Worm (Caenorhabditis elegans) whole organism, midembryonic: ENCODE measurements around the gene ugt-4.

Source experiments
- T22C8.4 ChIP-seq: fragments of 200-800 bp; sonication (Bioruptor generic); IDR thresholded peaks from 2 replicates; pipeline ENCODE4 v1.3.6; 2022; ENCODE audit warnings: missing genetic modification characterization, missing compliant biosample characterization
- cog-1 ChIP-seq: sonication (generic microtip); optimal IDR thresholded peaks from 2 replicates; lab custom pipeline; 2016; ENCODE audit warnings: missing genetic modification characterization, missing compliant biosample characterization
- flt-1 ChIP-seq: fragments of 200-800 bp; sonication (Bioruptor generic); IDR thresholded peaks from 2 replicates; pipeline ENCODE4 v1.3.6; 2022; ENCODE audit warnings: missing genetic modification characterization, missing compliant biosample characterization
- klf-2 ChIP-seq: fragments of 200-800 bp; sonication (Bioruptor generic); conservative IDR thresholded peaks from 2 replicates; pipeline ENCODE4 v1.3.6; 2022; ENCODE audit warnings: missing genetic modification reagents, missing genetic modification characterization, missing compliant biosample characterization
- med-1 ChIP-seq: sonication (generic microtip); optimal IDR thresholded peaks from 2 replicates; lab custom pipeline; 2017; ENCODE audit warnings: missing genetic modification characterization, mild to moderate bottlenecking, missing compliant biosample characterization, antibody characterized with exemption, missing genetic modification reagents; ENCODE audit not compliant: insufficient read depth
- ref-1 ChIP-seq: fragments of 200-800 bp; sonication (Bioruptor generic); conservative IDR thresholded peaks from 2 replicates; pipeline ENCODE4 v1.3.6; 2022; ENCODE audit warnings: missing genetic modification reagents, missing genetic modification characterization, missing compliant biosample characterization
- tab-1 ChIP-seq: fragments of 200-800 bp; sonication (Bioruptor generic); IDR thresholded peaks from 2 replicates; pipeline ENCODE4 v1.3.6; 2022; ENCODE audit warnings: missing genetic modification characterization, missing compliant biosample characterization
- ztf-23 ChIP-seq: fragments of 200-800 bp; sonication (Bioruptor generic); IDR thresholded peaks from 2 replicates; pipeline ENCODE4 v1.3.6; 2022; ENCODE audit warnings: missing genetic modification reagents, missing genetic modification characterization, missing compliant biosample characterization
- ztf-29 ChIP-seq: fragments of 200-800 bp; sonication (Bioruptor generic); IDR thresholded peaks from 2 replicates; pipeline ENCODE4 v1.3.6; 2022; ENCODE audit warnings: missing genetic modification reagents, missing genetic modification characterization, missing compliant biosample characterization

The ugt-4 gene

ce11 chrV:12816672-12817071 lies 21.5 kb upstream of the ugt-4 start:
- TF ChIP-seq ztf-29 (GFP tag; lab: Robert Waterston, UW) (no peak), T22C8.4 (GFP tag; lab: Robert Waterston, UW) (no peak), ref-1 (no peak), klf-2 (GFP tag; lab: Robert Waterston, UW) (no peak), flt-1 (GFP tag; lab: Robert Waterston, UW) (no peak), ztf-23 (GFP tag; lab: Robert Waterston, UW) (no peak), tab-1 (no peak), cog-1 (tag; lab: Kevin White, UChicago) (no peak), med-1 (GFP tag; lab: Kevin White, UChicago) (no peak)

- no peak for TF ChIP-seq flt-1 (GFP tag; lab: Robert Waterston, UW)
Observed at ce11 chrV:12815386-12815785, 20.2 kb upstream of the ugt-4 start.

DNA sequence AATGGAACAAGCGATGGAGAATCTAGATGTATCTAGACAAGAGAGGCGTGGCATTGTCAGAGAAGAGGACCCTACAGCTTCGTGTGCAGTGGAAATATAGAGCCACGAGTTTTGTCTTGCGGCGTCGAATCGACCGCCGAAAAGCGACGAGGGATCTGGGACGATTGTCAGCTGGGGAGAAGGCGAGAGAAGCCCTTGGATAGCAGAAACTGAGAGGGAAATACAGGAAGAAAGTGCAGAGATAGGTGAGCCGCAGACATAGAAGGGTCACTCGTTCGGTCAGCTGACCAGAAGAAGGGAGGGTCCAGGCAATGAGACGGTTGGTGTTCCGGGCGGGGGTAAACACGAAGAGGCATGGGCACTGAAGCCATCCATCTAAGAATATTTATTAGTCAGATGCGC lies 19.3 kb upstream of the ugt-4 start:
- TF ChIP-seq cog-1 (tag; lab: Kevin White, UChicago) (peak; percentile 71), med-1 (GFP tag; lab: Kevin White, UChicago) (no peak), flt-1 (GFP tag; lab: Robert Waterston, UW) (0 out of 2 replicates have a peak, but pooled peaks have one; percentile 45), tab-1 (0 out of 2 replicates have a peak, but pooled peaks have one; percentile 39), ztf-23 (GFP tag; lab: Robert Waterston, UW) (0 out of 2 replicates have a peak, but pooled peaks have one; percentile 54), ztf-29 (GFP tag; lab: Robert Waterston, UW) (peak; percentile 64; the same call in 1 of the 2 replicates), ref-1 (no peak), T22C8.4 (GFP tag; lab: Robert Waterston, UW) (no peak), klf-2 (GFP tag; lab: Robert Waterston, UW) (no peak)

DNA sequence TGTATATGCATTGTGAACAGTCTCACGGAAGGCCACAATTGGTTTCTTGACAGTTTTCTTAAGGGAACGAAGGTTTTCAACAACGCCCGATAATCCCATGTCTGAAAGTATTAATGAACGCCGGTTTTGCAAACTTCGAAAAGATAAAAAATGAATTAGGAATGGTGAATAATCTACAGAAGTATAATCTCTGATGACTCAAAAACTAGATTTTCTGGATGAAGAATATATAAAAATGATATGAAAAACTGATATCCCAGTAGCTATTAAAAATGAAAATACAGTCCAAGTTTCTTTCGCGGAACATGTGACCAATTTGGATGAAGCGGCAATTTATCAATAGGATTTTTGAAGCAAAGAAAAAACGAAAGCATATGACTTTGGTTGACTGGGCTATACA lies 18.9 kb upstream of the ugt-4 start, which contains the start of gene ZC443.3:
Gene ZC443.3, minus strand, starts transcription at position 101 of the 400 bp plus-strand sequence.
- TF ChIP-seq ztf-23 (GFP tag; lab: Robert Waterston, UW) (no peak), T22C8.4 (GFP tag; lab: Robert Waterston, UW) (no peak), ztf-29 (GFP tag; lab: Robert Waterston, UW) (no peak), flt-1 (GFP tag; lab: Robert Waterston, UW) (no peak), med-1 (GFP tag; lab: Kevin White, UChicago) (no peak), tab-1 (no peak), ref-1 (no peak), klf-2 (GFP tag; lab: Robert Waterston, UW) (no peak), cog-1 (tag; lab: Kevin White, UChicago) (no peak)

- no peak for TF ChIP-seq T22C8.4 (GFP tag; lab: Robert Waterston, UW)
- TF ChIP-seq klf-2 (GFP tag; lab: Robert Waterston, UW): no peak
- no peak for TF ChIP-seq cog-1 (tag; lab: Kevin White, UChicago)
- TF ChIP-seq tab-1: no peak
- TF ChIP-seq ztf-23 (GFP tag; lab: Robert Waterston, UW): no peak
- TF ChIP-seq flt-1 (GFP tag; lab: Robert Waterston, UW): no peak
- no peak for TF ChIP-seq med-1 (GFP tag; lab: Kevin White, UChicago)
- TF ChIP-seq ztf-29 (GFP tag; lab: Robert Waterston, UW): no peak
- no peak for TF ChIP-seq ref-1
Observed at ce11 chrV:12811810-12812209, 16.7 kb upstream of the ugt-4 start.

- TF ChIP-seq tab-1 (no peak), ztf-29 (GFP tag; lab: Robert Waterston, UW) (no peak), cog-1 (tag; lab: Kevin White, UChicago) (no peak), ztf-23 (GFP tag; lab: Robert Waterston, UW) (no peak), klf-2 (GFP tag; lab: Robert Waterston, UW) (no peak), ref-1 (no peak), med-1 (GFP tag; lab: Kevin White, UChicago) (no peak), flt-1 (GFP tag; lab: Robert Waterston, UW) (no peak), T22C8.4 (GFP tag; lab: Robert Waterston, UW) (no peak)
Observed at ce11 chrV:12811126-12811525, 16.0 kb upstream of the ugt-4 start, which contains the start of gene ZC443.2. Gene ZC443.2 (minus strand): TSS chrV:12811192.

DNA sequence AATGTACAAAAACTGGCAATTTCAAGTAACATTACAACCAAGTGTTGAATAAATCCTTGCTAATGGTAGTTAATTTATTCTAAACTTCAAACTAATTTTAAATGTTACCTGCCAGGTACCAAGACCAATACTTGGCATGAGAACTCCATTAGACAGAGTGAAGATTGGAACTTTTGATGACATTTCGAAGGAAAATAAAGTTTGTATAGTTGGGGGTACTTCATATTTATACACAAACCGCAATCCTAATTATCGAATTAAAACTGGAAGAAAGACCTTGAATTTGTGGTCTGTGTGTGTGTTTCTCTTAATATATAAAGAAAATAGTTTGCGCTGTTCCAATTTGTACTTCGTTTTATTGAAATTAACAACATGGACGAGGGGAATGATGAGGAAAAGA lies 14.7 kb upstream of the ugt-4 start, which contains the start of gene ZC443.1:
Gene ZC443.1, minus strand, starts transcription at position 205 of the 400 bp plus-strand sequence.
- TF ChIP-seq tab-1: no peak
- TF ChIP-seq ztf-23 (GFP tag; lab: Robert Waterston, UW): no peak
- TF ChIP-seq cog-1 (tag; lab: Kevin White, UChicago): no peak
- no peak for TF ChIP-seq ztf-29 (GFP tag; lab: Robert Waterston, UW)
- TF ChIP-seq T22C8.4 (GFP tag; lab: Robert Waterston, UW): no peak
- no peak for TF ChIP-seq med-1 (GFP tag; lab: Kevin White, UChicago)
- no peak for TF ChIP-seq klf-2 (GFP tag; lab: Robert Waterston, UW)
- TF ChIP-seq ref-1: no peak
- TF ChIP-seq flt-1 (GFP tag; lab: Robert Waterston, UW): no peak

DNA sequence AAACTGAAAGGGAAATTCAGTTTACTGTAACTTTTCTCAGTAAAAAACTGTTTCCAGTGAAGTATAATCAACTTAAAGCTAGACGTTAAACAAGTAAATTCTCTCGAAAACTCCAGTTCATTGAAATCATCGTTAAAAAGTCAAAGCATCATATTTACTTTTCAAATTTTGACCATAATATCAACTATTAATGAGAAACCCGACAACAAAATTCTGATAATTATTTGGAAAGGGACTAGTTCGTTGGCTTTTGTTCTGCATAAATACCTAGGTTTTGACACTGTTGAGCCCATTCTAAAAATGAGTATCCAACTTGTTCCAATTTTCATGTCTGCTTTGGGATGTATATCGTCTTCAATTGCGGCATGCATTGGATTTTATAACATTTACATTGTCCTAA lies 11.1 kb upstream of the ugt-4 start, which contains the start of gene ZC443.7:
Gene ZC443.7, plus strand, starts transcription at position 301 of the 400 bp plus-strand sequence.
- TF ChIP-seq flt-1 (GFP tag; lab: Robert Waterston, UW) (no peak), ztf-23 (GFP tag; lab: Robert Waterston, UW) (no peak), ztf-29 (GFP tag; lab: Robert Waterston, UW) (no peak), T22C8.4 (GFP tag; lab: Robert Waterston, UW) (no peak), med-1 (GFP tag; lab: Kevin White, UChicago) (no peak), ref-1 (no peak), klf-2 (GFP tag; lab: Robert Waterston, UW) (no peak), cog-1 (tag; lab: Kevin White, UChicago) (no peak), tab-1 (no peak)

ce11 chrV:12803274-12803673 lies 8.1 kb upstream of the ugt-4 start, which contains the start of gene srbc-45:
Gene srbc-45 (plus strand): TSS chrV:12803574.
- TF ChIP-seq ref-1 (no peak), T22C8.4 (GFP tag; lab: Robert Waterston, UW) (no peak), ztf-23 (GFP tag; lab: Robert Waterston, UW) (no peak), ztf-29 (GFP tag; lab: Robert Waterston, UW) (no peak), klf-2 (GFP tag; lab: Robert Waterston, UW) (no peak), tab-1 (no peak), med-1 (GFP tag; lab: Kevin White, UChicago) (no peak), cog-1 (tag; lab: Kevin White, UChicago) (no peak), flt-1 (GFP tag; lab: Robert Waterston, UW) (no peak)
